Worm (Caenorhabditis elegans): Measurements from ENCODE around the gene dpf-1.
A peak's percentile ranks its signal among the peaks of the same experiment; 100 is the strongest.

Gene dpf-1

DNA sequence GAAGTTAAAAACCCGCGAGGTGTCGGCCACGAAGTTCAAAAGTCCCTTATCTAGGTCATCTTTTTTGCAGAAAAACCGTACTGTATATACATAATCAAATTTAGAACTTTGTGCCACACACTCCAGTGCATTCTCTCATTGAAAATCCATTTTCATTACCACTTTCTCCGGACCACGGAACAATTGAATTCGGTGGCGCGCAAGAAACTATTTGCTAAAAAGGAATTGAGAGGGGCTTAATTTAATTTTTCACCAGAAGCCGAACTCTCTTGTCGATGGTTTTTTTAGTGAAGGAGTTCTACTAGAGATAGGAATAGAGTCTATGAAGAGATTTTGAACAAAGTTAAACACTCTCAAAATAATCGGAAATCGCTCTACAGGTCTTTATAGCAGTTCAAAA lies 48.7 kb downstream of the dpf-1 start:
- no peak for TF ChIP-seq R02D3.7 (tag; optimal IDR thresholded peaks at IDR 0.05)
- no peak for TF ChIP-seq ceh-9 (tag; optimal IDR thresholded peaks at IDR 0.05)
- no peak for TF ChIP-seq egl-27 (tag; optimal IDR thresholded peaks at IDR 0.05)
- TF ChIP-seq nhr-76 (tag; optimal IDR thresholded peaks at IDR 0.05) = no peak
- TF ChIP-seq nfya-1 (tag; optimal IDR thresholded peaks at IDR 0.05; ENCODE audit: insufficient read depth) = no peak

DNA sequence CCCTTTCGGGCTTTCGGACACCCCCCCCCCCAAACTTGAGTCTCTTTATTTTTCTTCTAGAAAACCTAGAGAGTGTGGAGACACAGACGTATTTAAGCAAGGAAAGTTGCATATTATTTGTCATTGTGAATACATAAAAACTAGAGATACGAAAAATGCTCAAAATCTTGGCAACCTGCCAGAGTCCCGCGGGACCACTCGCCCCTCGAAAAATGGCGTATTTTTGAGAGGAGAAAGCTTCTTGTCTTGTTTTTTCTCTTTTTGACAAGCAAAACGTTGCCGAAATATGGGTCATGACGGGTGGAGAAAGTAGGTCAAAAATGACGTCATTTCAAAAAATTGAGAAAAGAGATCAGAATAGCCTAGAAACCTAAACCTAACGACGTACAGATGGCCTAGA lies 49.3 kb downstream of the dpf-1 start:
- TF ChIP-seq lin-39 (tag; optimal IDR thresholded peaks at IDR 0.05) (peak; percentile 11), lin-15B (tag; optimal IDR thresholded peaks at IDR 0.05) (no peak)

DNA sequence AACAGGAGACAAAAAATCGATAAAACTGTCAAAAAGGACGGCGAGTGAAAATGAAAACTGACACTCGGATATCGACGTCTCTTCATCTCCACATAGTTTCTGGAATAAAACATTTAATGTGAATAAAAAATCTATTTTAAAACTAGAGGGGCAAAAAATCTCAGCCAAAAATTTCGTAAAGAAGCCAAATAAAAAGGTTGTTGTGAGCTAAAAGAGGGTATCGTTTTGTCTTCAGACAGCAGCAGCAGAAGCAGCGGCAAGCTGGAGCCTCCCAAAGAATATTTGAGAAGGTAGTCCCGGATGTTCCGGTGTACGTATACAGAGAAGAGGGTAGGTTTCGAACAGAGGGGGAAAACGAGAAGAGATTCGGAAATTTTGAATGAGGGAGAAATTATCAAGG lies 50.8 kb downstream of the dpf-1 start, which contains the start of gene lgc-31:
Gene lgc-31 (minus strand): TSS at position 101 of the 400 bp plus-strand sequence.
- TF ChIP-seq lin-15B (tag; optimal IDR thresholded peaks at IDR 0.05) (no peak), R02D3.7 (tag; optimal IDR thresholded peaks at IDR 0.05) (no peak)

Measured in whole organism, L3 larva.